Fruit fly (Drosophila melanogaster): ENCODE measurements around the gene CG7992.

The CG7992 gene

dm6 chrX:19276489-19277117 is 29.6 kb upstream of the CG7992 start, which contains the start of the genes CG32537 and CG32536:
TSS of gene CG32537 (minus strand) at chrX:19276539.
TSS of gene CG32536 (minus strand) at chrX:19276898.
- TF ChIP-seq CG17801 (GFP tag; optimal IDR thresholded peaks at IDR 0.05; ENCODE audit: partially characterized antibody): no peak

DNA sequence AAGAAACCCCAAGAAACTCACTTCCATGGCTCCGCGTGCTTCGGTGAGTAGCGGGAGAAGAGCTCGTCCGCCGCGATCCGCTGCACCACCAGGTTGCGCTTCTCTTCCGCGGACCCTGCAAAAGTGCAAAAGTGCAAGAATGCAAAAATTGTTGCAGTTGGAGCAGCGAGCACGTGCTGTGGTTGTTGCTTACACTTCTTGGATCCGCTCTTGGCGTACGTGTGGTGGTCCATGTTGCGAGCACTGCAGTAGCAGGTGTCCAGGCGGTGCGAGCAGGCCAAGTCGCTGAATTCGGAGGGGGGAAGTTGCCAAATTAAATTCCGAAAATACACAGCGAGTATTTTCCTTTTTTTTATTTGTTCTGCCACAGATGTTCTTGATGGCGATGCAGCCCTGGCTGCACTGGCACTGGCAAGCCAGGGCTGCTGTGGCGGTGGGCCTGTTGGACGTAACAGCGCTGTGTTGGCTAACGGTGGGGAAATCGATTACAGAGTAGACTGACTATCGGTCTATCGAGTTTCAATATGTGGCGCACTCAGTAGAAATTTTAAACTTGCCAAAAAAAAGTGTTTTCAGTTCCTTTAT is 21.5 kb upstream of the CG7992 start, which contains the start of gene CG8010:
Gene CG8010 (minus strand): TSS at position 413 of the 585 bp plus-strand sequence.
- peak; percentile 78 for TF ChIP-seq CG17801 (GFP tag; optimal IDR thresholded peaks at IDR 0.05; ENCODE audit: partially characterized antibody)

DNA sequence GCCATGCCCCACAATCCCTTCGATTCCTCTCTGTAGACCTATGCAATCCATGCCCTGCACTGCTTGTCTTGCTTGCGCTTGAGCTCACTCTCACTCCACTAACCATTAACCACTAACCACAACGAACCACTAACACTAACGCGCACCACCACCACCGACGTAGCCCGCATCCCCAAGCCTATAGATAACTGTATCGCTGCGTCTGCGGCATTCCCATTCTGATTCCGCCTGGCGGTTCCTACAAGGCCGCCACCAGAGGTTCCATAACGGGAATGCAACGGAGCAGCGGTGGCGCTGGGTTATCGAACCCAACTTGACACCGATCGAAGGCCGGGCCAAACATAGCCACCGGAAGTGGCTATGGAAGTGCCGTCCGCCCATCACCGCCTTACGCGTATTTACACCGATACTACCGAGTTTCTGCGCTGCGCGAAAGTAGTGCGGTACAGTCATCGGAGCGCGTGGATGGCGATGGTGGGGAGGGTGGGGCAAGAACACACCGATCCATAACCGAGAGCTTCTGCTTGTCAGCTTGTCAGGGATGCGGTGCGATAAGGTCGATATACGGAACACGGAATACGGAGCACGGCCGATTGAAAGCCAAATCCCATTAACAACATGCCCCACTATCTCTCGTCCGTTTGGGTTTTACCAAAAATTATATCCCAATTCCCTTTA is 18.9 kb upstream of the CG7992 start:
- TF ChIP-seq CG17801 (GFP tag; optimal IDR thresholded peaks at IDR 0.05; ENCODE audit: partially characterized antibody): no peak

- TF ChIP-seq CG17801 (GFP tag; optimal IDR thresholded peaks at IDR 0.05; ENCODE audit: partially characterized antibody): no peak
Observed at dm6 chrX:19264396-19264795, 17.3 kb upstream of the CG7992 start.

DNA sequence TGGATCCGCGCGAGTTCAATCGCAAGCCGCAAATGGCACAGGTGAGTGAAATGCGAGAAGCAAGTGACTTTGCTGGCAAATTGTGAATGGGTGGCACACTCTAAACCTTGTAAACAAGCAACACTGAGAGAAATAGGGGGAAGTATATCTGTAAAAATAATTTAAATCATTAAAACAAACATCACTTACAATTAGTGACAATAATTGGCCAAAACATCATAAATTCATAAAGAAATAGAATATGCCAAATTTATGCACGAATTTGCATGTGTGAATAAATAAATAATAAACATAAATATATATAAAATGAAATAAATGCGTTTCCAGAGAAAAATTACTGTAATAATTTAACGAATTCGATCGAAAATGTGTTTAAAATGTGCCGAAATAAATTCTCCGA is 15.5 kb upstream of the CG7992 start:
- peak; percentile 49 for TF ChIP-seq CG17801 (GFP tag; optimal IDR thresholded peaks at IDR 0.05; ENCODE audit: partially characterized antibody)

dm6 chrX:19261528-19262102 is 14.6 kb upstream of the CG7992 start, which contains the start of gene Vav:
TSS of gene Vav (plus strand) at chrX:19261820.
- peak; percentile 38 for TF ChIP-seq CG17801 (GFP tag; optimal IDR thresholded peaks at IDR 0.05; ENCODE audit: partially characterized antibody)

DNA sequence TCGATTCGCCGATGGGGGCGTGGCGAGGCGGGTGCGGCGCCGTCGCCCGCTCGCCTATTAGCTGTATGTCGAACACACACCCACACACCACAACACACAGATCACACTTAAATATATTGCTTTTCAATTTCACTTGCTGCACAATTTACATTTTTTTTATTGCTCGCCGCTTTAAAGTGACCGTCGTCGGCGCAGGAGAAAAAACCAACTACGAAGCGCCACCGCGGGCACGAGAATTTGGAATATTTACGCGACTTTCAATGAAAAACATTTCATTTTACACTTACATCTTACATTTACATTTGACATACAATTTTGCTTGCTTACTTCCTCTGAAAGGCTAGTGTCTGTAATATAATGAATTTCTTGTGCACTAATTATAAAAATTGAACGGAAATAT is 14.0 kb upstream of the CG7992 start, which contains the start of gene rictor:
Gene rictor (minus strand): TSS at position 170 of the 400 bp plus-strand sequence.
- TF ChIP-seq CG17801 (GFP tag; optimal IDR thresholded peaks at IDR 0.05; ENCODE audit: partially characterized antibody): no peak

DNA sequence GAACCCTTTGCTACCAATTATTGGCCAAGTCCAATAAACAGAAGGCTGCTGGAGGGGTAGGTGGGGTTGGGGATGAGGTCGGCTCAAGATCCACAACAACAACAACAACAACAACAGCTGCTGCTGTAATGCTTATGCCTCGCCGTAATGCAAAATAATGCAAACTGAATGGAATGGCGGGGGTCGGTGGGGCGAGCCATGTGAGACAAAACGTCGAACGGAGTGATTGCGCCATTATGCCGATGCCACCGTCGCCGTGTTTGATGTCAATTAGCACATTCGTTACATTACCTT is 13.6 kb upstream of the CG7992 start:
- no peak for TF ChIP-seq CG17801 (GFP tag; optimal IDR thresholded peaks at IDR 0.05; ENCODE audit: partially characterized antibody)

- no peak for TF ChIP-seq CG17801 (GFP tag; optimal IDR thresholded peaks at IDR 0.05; ENCODE audit: partially characterized antibody)
Observed at dm6 chrX:19259802-19260695, 13.0 kb upstream of the CG7992 start.

dm6 chrX:19250151-19250550 is 3.1 kb upstream of the CG7992 start:
- no peak for TF ChIP-seq CG17801 (GFP tag; optimal IDR thresholded peaks at IDR 0.05; ENCODE audit: partially characterized antibody)

dm6 chrX:19249339-19249738 is 2.3 kb upstream of the CG7992 start:
- TF ChIP-seq CG17801 (GFP tag; optimal IDR thresholded peaks at IDR 0.05; ENCODE audit: partially characterized antibody): no peak

DNA sequence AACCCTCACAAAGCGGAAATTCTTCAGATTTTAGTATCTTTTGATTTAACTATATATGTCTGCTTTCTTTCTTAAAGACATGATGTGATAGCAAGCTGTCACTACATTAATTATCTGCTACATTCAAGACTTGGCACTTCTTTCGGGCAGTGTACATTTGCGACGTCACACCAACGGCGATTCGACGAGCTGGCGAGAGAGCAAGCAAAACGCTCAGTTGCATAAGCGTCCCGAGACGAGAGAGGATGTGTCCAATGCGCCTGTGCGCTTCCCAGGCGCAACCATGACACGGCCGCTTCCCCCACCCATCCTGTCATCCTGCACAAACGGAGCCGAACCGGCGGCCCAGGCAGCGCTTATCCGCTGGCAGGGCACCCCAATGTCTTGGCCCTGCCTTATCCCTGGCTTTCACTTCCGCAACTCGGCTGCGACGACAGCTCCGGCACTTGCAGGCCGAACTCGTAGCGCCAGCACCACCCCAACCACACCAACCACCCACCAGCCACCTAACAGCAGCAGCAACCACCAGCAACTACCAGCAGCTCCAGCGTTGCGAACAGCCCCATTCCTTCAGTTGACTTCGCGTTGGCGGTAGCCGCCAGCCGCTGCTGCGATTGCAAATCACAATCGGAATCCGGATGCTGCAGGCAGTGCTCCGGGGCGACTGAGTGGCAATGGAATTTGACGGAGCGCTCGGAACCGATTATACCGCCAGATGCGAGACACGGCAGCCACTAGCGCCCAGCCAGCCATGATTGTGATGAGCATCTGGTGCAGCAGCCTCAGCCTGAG is 1.6 kb upstream of the CG7992 start, which contains the start of gene Hs3st-B:
Gene Hs3st-B (plus strand): TSS at position 214 of the 792 bp plus-strand sequence.
- TF ChIP-seq CG17801 (GFP tag; optimal IDR thresholded peaks at IDR 0.05; ENCODE audit: partially characterized antibody): no peak

dm6 chrX:19243379-19243834 is 3.6 kb downstream of the CG7992 start, which contains the start of gene CG7889:
TSS of gene CG7889 (plus strand) at chrX:19243631.
- TF ChIP-seq CG17801 (GFP tag; optimal IDR thresholded peaks at IDR 0.05; ENCODE audit: partially characterized antibody): no peak
